Fruit fly (Drosophila melanogaster): ENCODE data around the gene Esp.

dm6 chr3R:24862574-24863089, 20.9 kb downstream of the Esp start, which contains the start of gene CG7016:
- TF ChIP-seq Hr96 (GFP tag; optimal IDR thresholded peaks at IDR 0.05) (no peak), Crg-1 (GFP tag; optimal IDR thresholded peaks at IDR 0.05) (no peak), cnc (optimal IDR thresholded peaks at IDR 0.05) (no peak), ovo (GFP tag; optimal IDR thresholded peaks at IDR 0.05) (no peak), CG33017 (tag; optimal IDR thresholded peaks at IDR 0.05) (no peak), CG1620 (GFP tag; optimal IDR thresholded peaks at IDR 0.05) (no peak)
